Fruit fly (Drosophila melanogaster) whole organism, adult: ENCODE data around the gene Smox.

Experiments
- CG12768 ChIP-seq: fragments of 200-800 bp; sonication (Bioruptor generic); optimal IDR thresholded peaks from 2 replicates; lab custom pipeline; 2017; ENCODE audit warnings: missing biosample characterization, missing genetic modification characterization, mild to moderate bottlenecking, moderate library complexity, missing genetic modification reagents
- CG1620 ChIP-seq: fragments of 200-800 bp; sonication (Bioruptor generic); optimal IDR thresholded peaks from 2 replicates; lab custom pipeline; 2016; ENCODE audit warnings: missing biosample characterization, missing genetic modification characterization
- CG33017 ChIP-seq: fragments of 200-800 bp; sonication (Bioruptor generic); optimal IDR thresholded peaks from 2 replicates; lab custom pipeline; 2018; ENCODE audit warnings: missing biosample characterization, mild to moderate bottlenecking, missing genetic modification characterization, moderate library complexity
- CG7045 ChIP-seq: fragments of 200-800 bp; sonication (Bioruptor generic); optimal IDR thresholded peaks from 2 replicates; lab custom pipeline; 2017; ENCODE audit warnings: missing biosample characterization, mild to moderate bottlenecking, missing genetic modification characterization
- Clk ChIP-seq: fragments of 200-800 bp; sonication (Bioruptor generic); optimal IDR thresholded peaks from 2 replicates; lab custom pipeline; 2017; ENCODE audit warnings: missing biosample characterization, missing genetic modification characterization
- Crg-1 ChIP-seq: fragments of 200-800 bp; sonication (Bioruptor generic); optimal IDR thresholded peaks from 2 replicates; lab custom pipeline; 2016; ENCODE audit warnings: missing biosample characterization, missing genetic modification characterization
- Mnt ChIP-seq: fragments of 200-800 bp; sonication (Bioruptor generic); optimal IDR thresholded peaks from 2 replicates; lab custom pipeline; 2016; ENCODE audit warnings: missing biosample characterization, mild to moderate bottlenecking, missing genetic modification characterization
- bab1 ChIP-seq: fragments of 200-800 bp; sonication (Bioruptor generic); optimal IDR thresholded peaks from 3 replicates; lab custom pipeline; 2019; ENCODE audit warnings: missing biosample characterization, mild to moderate bottlenecking, missing genetic modification characterization, moderate library complexity
- cic ChIP-seq: fragments of 200-800 bp; sonication (Bioruptor generic); optimal IDR thresholded peaks from 2 replicates; lab custom pipeline; 2017; ENCODE audit warnings: missing biosample characterization, mild to moderate bottlenecking, missing genetic modification characterization, moderate library complexity
- kay ChIP-seq: fragments of 200-800 bp; sonication (Bioruptor generic); peaks from one replicate; lab custom pipeline; 2016; ENCODE audit warnings: missing biosample characterization, missing genetic modification characterization, borderline replicate concordance
- ovo ChIP-seq: fragments of 200-800 bp; sonication (Bioruptor generic); optimal IDR thresholded peaks from 2 replicates; lab custom pipeline; 2016; ENCODE audit warnings: missing biosample characterization, missing genetic modification characterization
- tj ChIP-seq: fragments of 200-800 bp; sonication (Bioruptor generic); optimal IDR thresholded peaks from 3 replicates; lab custom pipeline; 2017; ENCODE audit warnings: missing biosample characterization, mild to moderate bottlenecking, missing genetic modification characterization, moderate library complexity
- toe ChIP-seq: fragments of 200-800 bp; sonication (Bioruptor generic); optimal IDR thresholded peaks from 2 replicates; lab custom pipeline; 2016; ENCODE audit warnings: missing biosample characterization, missing genetic modification characterization

- TF ChIP-seq kay (GFP tag; lab: Kevin White, UChicago) (peak; percentile 65), CG33017 (tag; lab: Kevin White, UChicago) (peak; percentile 88), CG12768 (GFP tag; lab: Kevin White, UChicago) (peak; percentile 80), ovo (no peak), CG1620 (GFP tag; lab: Kevin White, UChicago) (peak; percentile 75), bab1 (GFP tag; lab: Kevin White, UChicago) (peak; percentile 90), Clk (GFP tag; lab: Kevin White, UChicago) (peak; percentile 72), CG7045 (GFP tag; lab: Kevin White, UChicago) (peak; percentile 76), Mnt (GFP tag; lab: Kevin White, UChicago) (peak; percentile 74), toe (GFP tag; lab: Kevin White, UChicago) (peak; percentile 62), cic (GFP tag; lab: Kevin White, UChicago) (peak; percentile 27), Crg-1 (GFP tag; lab: Kevin White, UChicago) (peak; percentile 77), tj (peak; percentile 31)
Observed at dm6 chrX:8091017-8091620, 51.0 kb downstream of the Smox start.
